Fruit fly (Drosophila melanogaster) whole organism, embryonic: ENCODE measurements around the gene Pex3.

Source experiments
- C15 ChIP-seq: fragments of 200-800 bp; sonication (Bioruptor generic); IDR thresholded peaks from 3 replicates; pipeline ENCODE4 v1.3.6; 2022; ENCODE audit warnings: missing biosample characterization, missing genetic modification characterization
- CG10366 ChIP-seq: fragments of 200-800 bp; sonication (Bioruptor generic); IDR thresholded peaks from 2 replicates; pipeline ENCODE4 v1.3.6; 2022; ENCODE audit warnings: missing biosample characterization, missing genetic modification characterization
- CG10979 ChIP-seq: fragments of 200-800 bp; sonication (Bioruptor generic); optimal IDR thresholded peaks from 2 replicates; lab custom pipeline; 2018; ENCODE audit warnings: missing biosample characterization, mild to moderate bottlenecking, missing genetic modification characterization, moderate library complexity
- CG11504 ChIP-seq: fragments of 200-800 bp; sonication (Bioruptor generic); optimal IDR thresholded peaks from 3 replicates; lab custom pipeline; 2019; ENCODE audit warnings: missing biosample characterization, mild to moderate bottlenecking, missing genetic modification characterization, moderate library complexity
- CG12659 ChIP-seq: fragments of 200-800 bp; sonication (Bioruptor generic); optimal IDR thresholded peaks from 3 replicates; lab custom pipeline; 2017; ENCODE audit warnings: mild to moderate bottlenecking, missing biosample characterization, missing genetic modification reagents, missing genetic modification characterization
- CG13775 ChIP-seq: fragments of 200-800 bp; sonication (Bioruptor generic); optimal IDR thresholded peaks from 3 replicates; lab custom pipeline; 2017; ENCODE audit warnings: missing biosample characterization, mild to moderate bottlenecking, missing genetic modification characterization
- CG16813 ChIP-seq: fragments of 200-800 bp; sonication (Bioruptor generic); IDR thresholded peaks from 3 replicates; pipeline ENCODE4 v1.3.6; 2022; ENCODE audit warnings: missing biosample characterization, missing genetic modification characterization; ENCODE audit not compliant: partially characterized antibody
- CG17328 ChIP-seq: fragments of 200-800 bp; sonication (Bioruptor generic); IDR thresholded peaks from 2 replicates; pipeline ENCODE4 v1.3.6; 2022; ENCODE audit warnings: missing biosample characterization, missing genetic modification characterization
- CG17361 ChIP-seq: fragments of 200-800 bp; sonication (Bioruptor generic); IDR thresholded peaks from 3 replicates; pipeline ENCODE4 v1.3.6; 2022; ENCODE audit warnings: missing biosample characterization, missing genetic modification characterization
- CG17385 ChIP-seq: fragments of 200-800 bp; sonication (Bioruptor generic); optimal IDR thresholded peaks from 3 replicates; lab custom pipeline; 2018; ENCODE audit warnings: missing biosample characterization, mild to moderate bottlenecking, missing genetic modification characterization
- CG18619 ChIP-seq: fragments of 200-800 bp; sonication (Bioruptor generic); optimal IDR thresholded peaks from 3 replicates; lab custom pipeline; 2017; ENCODE audit warnings: missing biosample characterization, mild to moderate bottlenecking, missing genetic modification characterization
- CG18764 ChIP-seq: fragments of 200-800 bp; sonication (Bioruptor generic); optimal IDR thresholded peaks from 3 replicates; lab custom pipeline; 2016; ENCODE audit warnings: missing biosample characterization, missing genetic modification characterization
- CG2116 ChIP-seq: fragments of 200-800 bp; sonication (Bioruptor generic); optimal IDR thresholded peaks from 3 replicates; lab custom pipeline; 2018; ENCODE audit warnings: missing biosample characterization, mild to moderate bottlenecking, missing genetic modification characterization
- CG32532 ChIP-seq: fragments of 200-800 bp; sonication (Bioruptor generic); IDR thresholded peaks from 2 replicates; pipeline ENCODE4 v1.3.6; 2022; ENCODE audit warnings: missing biosample characterization, missing genetic modification characterization
- CG3281 ChIP-seq: fragments of 200-800 bp; sonication (Bioruptor generic); optimal IDR thresholded peaks from 3 replicates; lab custom pipeline; 2017; ENCODE audit warnings: missing biosample characterization, mild to moderate bottlenecking, missing genetic modification characterization
- CG4820 ChIP-seq: fragments of 200-800 bp; sonication (Bioruptor generic); optimal IDR thresholded peaks from 3 replicates; lab custom pipeline; 2016; ENCODE audit warnings: missing biosample characterization, missing genetic modification characterization
- CG6175 ChIP-seq: fragments of 200-800 bp; sonication (Bioruptor generic); IDR thresholded peaks from 3 replicates; pipeline ENCODE4 v1.3.6; 2022; ENCODE audit warnings: missing biosample characterization, missing genetic modification characterization
- CG7271 ChIP-seq: fragments of 200-800 bp; sonication (Bioruptor generic); optimal IDR thresholded peaks from 2 replicates; lab custom pipeline; 2018; ENCODE audit warnings: missing biosample characterization, mild to moderate bottlenecking, missing genetic modification characterization, moderate library complexity
- CG7745 ChIP-seq: fragments of 200-800 bp; sonication (Bioruptor generic); optimal IDR thresholded peaks from 2 replicates; lab custom pipeline; 2018; ENCODE audit warnings: missing biosample characterization, mild to moderate bottlenecking, missing genetic modification characterization, moderate library complexity
- CG8388 ChIP-seq: fragments of 200-800 bp; sonication (Bioruptor generic); optimal IDR thresholded peaks from 2 replicates; lab custom pipeline; 2019; ENCODE audit warnings: missing biosample characterization, mild to moderate bottlenecking, missing genetic modification characterization, moderate library complexity
- CG9609 ChIP-seq: fragments of 200-800 bp; sonication (Bioruptor generic); optimal IDR thresholded peaks from 3 replicates; lab custom pipeline; 2016; ENCODE audit warnings: missing biosample characterization, missing genetic modification characterization
- CG9817 ChIP-seq: fragments of 200-800 bp; sonication (Bioruptor generic); optimal IDR thresholded peaks from 2 replicates; lab custom pipeline; 2018; ENCODE audit warnings: missing biosample characterization, mild to moderate bottlenecking, missing genetic modification characterization, moderate library complexity
- Camta ChIP-seq: fragments of 200-800 bp; sonication (Bioruptor generic); optimal IDR thresholded peaks from 2 replicates; lab custom pipeline; 2016; ENCODE audit warnings: missing biosample characterization, missing genetic modification characterization
- D ChIP-seq, 2 experiments: fragments of 200-800 bp in 1 of 2; fragments of >200 bp in 1 of 2; sonication (Bioruptor generic) in 1 of 2; optimal IDR thresholded peaks; 2 replicates in 1 of 2; 3 replicates in 1 of 2; lab custom pipeline; 2017; ENCODE audit warnings: mild to moderate bottlenecking in 1 of 2, missing biosample characterization in 1 of 2, missing genetic modification characterization in 1 of 2, missing genetic modification reagents in 1 of 2
- Dfd ChIP-seq, 2 experiments: fragments of >200 bp; optimal IDR thresholded peaks; 2 replicates each; lab custom pipeline; 2017; ENCODE audit warnings: missing biosample characterization in 2 of 2, missing genetic modification characterization in 2 of 2
- Dp ChIP-seq: fragments of 200-800 bp; sonication (Bioruptor generic); optimal IDR thresholded peaks from 2 replicates; lab custom pipeline; 2018; ENCODE audit warnings: missing biosample characterization, mild to moderate bottlenecking, missing genetic modification characterization, moderate library complexity
- H15 ChIP-seq: fragments of 200-800 bp; sonication (Bioruptor generic); IDR thresholded peaks from 3 replicates; pipeline ENCODE4 v1.3.6; 2022; ENCODE audit warnings: missing biosample characterization, missing genetic modification characterization
- HLH54F ChIP-seq: fragments of 200-800 bp; sonication (Bioruptor generic); optimal IDR thresholded peaks from 3 replicates; lab custom pipeline; 2016; ENCODE audit warnings: missing biosample characterization, missing genetic modification characterization
- HLHmδ ChIP-seq: fragments of 200-800 bp; sonication (Bioruptor generic); optimal IDR thresholded peaks from 2 replicates; lab custom pipeline; 2018; ENCODE audit warnings: missing biosample characterization, mild to moderate bottlenecking, missing genetic modification characterization, moderate library complexity
- Med ChIP-seq: fragments of 200-800 bp; sonication (Bioruptor generic); peaks from one replicate; lab custom pipeline; 2016; ENCODE audit warnings: missing biosample characterization, missing genetic modification characterization, mild to moderate bottlenecking, inconsistent platforms, moderate library complexity
- NfI ChIP-seq: fragments of 200-800 bp; sonication (Bioruptor generic); optimal IDR thresholded peaks from 3 replicates; lab custom pipeline; 2018; ENCODE audit warnings: missing biosample characterization, mild to moderate bottlenecking, missing genetic modification characterization, moderate library complexity
- Sox100B ChIP-seq: fragments of 200-800 bp; sonication (Bioruptor generic); optimal IDR thresholded peaks from 3 replicates; lab custom pipeline; 2018; ENCODE audit warnings: missing biosample characterization, mild to moderate bottlenecking, missing genetic modification characterization
- chif ChIP-seq, 2 experiments: fragments of 200-800 bp; sonication (Bioruptor generic); optimal IDR thresholded peaks; 3 replicates each; lab custom pipeline; 2016; ENCODE audit warnings: missing biosample characterization in 2 of 2, missing genetic modification characterization in 2 of 2
- da ChIP-seq: fragments of 200-800 bp; sonication (Bioruptor generic); optimal IDR thresholded peaks from 2 replicates; lab custom pipeline; 2016; ENCODE audit warnings: missing biosample characterization, missing genetic modification characterization
- dpn ChIP-seq, 2 experiments: fragments of 200-800 bp; sonication (Bioruptor generic); optimal IDR thresholded peaks; 3 replicates each; lab custom pipeline; 2016; ENCODE audit warnings: missing biosample characterization in 2 of 2, missing genetic modification characterization in 2 of 2
- fd102C ChIP-seq: fragments of 200-800 bp; sonication (Bioruptor generic); optimal IDR thresholded peaks from 2 replicates; lab custom pipeline; 2018; ENCODE audit warnings: missing biosample characterization, mild to moderate bottlenecking, missing genetic modification characterization, moderate library complexity
- fd64A ChIP-seq: fragments of 200-800 bp; sonication (Bioruptor generic); optimal IDR thresholded peaks from 3 replicates; lab custom pipeline; 2018; ENCODE audit warnings: missing biosample characterization, mild to moderate bottlenecking, missing genetic modification characterization
- grau ChIP-seq: fragments of 200-800 bp; optimal IDR thresholded peaks from 3 replicates; lab custom pipeline; 2019; ENCODE audit warnings: missing biosample characterization, mild to moderate bottlenecking, missing genetic modification characterization, moderate library complexity
- hbn ChIP-seq: fragments of 200-800 bp; sonication (Bioruptor generic); IDR thresholded peaks from 2 replicates; pipeline ENCODE4 v1.3.6; 2022; ENCODE audit warnings: missing biosample characterization, missing genetic modification characterization; ENCODE audit not compliant: partially characterized antibody
- maf-S ChIP-seq: fragments of 200-800 bp; sonication (Bioruptor generic); optimal IDR thresholded peaks from 2 replicates; lab custom pipeline; 2016; ENCODE audit warnings: missing biosample characterization, missing genetic modification characterization
- oc ChIP-seq: fragments of 200-800 bp; sonication (Bioruptor generic); optimal IDR thresholded peaks from 2 replicates; lab custom pipeline; 2018; ENCODE audit warnings: missing biosample characterization, mild to moderate bottlenecking, missing genetic modification characterization, moderate library complexity
- otp ChIP-seq: fragments of 200-800 bp; sonication (Bioruptor generic); IDR thresholded peaks from 3 replicates; pipeline ENCODE4, ENCODE4 v1.3.6; 2022; ENCODE audit warnings: missing biosample characterization, missing genetic modification characterization
- prd ChIP-seq, 3 experiments: fragments of >200 bp in 2 of 3; fragments of 200-800 bp in 1 of 3; sonication (Bioruptor generic) in 1 of 3; optimal IDR thresholded peaks in 2 of 3; IDR thresholded peaks in 1 of 3; 2 replicates in 2 of 3; 3 replicates in 1 of 3; pipeline versions ENCODE4 v1.3.6 to Lab custom; 2017 to 2022; ENCODE audit warnings: missing biosample characterization in 1 of 3, missing genetic modification characterization in 1 of 3
- sug ChIP-seq: fragments of 200-800 bp; optimal IDR thresholded peaks from 2 replicates; lab custom pipeline; 2019; ENCODE audit warnings: missing biosample characterization, mild to moderate bottlenecking, missing genetic modification characterization, moderate library complexity
- wdn ChIP-seq: fragments of 200-800 bp; sonication (Bioruptor generic); IDR thresholded peaks from 2 replicates; pipeline ENCODE4 v1.3.6; 2022; ENCODE audit warnings: missing biosample characterization, missing genetic modification characterization
- wek ChIP-seq: fragments of 200-800 bp; sonication (Bioruptor generic); optimal IDR thresholded peaks from 3 replicates; lab custom pipeline; 2018; ENCODE audit warnings: missing biosample characterization, mild to moderate bottlenecking, missing genetic modification characterization, moderate library complexity
- zf30C ChIP-seq: fragments of 200-800 bp; sonication (Bioruptor generic); optimal IDR thresholded peaks from 3 replicates; lab custom pipeline; 2018; ENCODE audit warnings: missing biosample characterization, mild to moderate bottlenecking, missing genetic modification characterization

Gene Pex3

dm6 chr3L:15158330-15159114, 14.4 kb downstream of the Pex3 start, which contains the start of the genes Msh6 and Prp31 (continued):
- TF ChIP-seq CG8388 (GFP tag; lab: Kevin White, UChicago) (peak; percentile 38), zf30C (GFP tag; lab: Kevin White, UChicago) (no peak), CG7271 (tag; lab: Kevin White, UChicago) (no peak), CG3281 (GFP tag; lab: Kevin White, UChicago) (peak; percentile 57), prd (optimal IDR thresholded peaks at IDR 0.05; lab: Kevin White, UChicago) (no peak), prd (GFP tag; IDR thresholded peaks at IDR 0.05; lab: Robert Waterston, UW) (peak; percentile 70), sug (tag; lab: Kevin White, UChicago) (peak; percentile 75), otp (GFP tag; lab: Robert Waterston, UW) (no peak), CG9817 (peak; percentile 64), Camta (GFP tag; lab: Kevin White, UChicago) (peak; percentile 75), chif (GFP tag; optimal IDR thresholded peaks at IDR 0.05; lab: Kevin White, UChicago) (peak; percentile 5 to 75), CG6175 (GFP tag; lab: Robert Waterston, UW) (no peak), grau (tag; lab: Kevin White, UChicago) (peak; percentile 82), D (optimal IDR thresholded peaks at IDR 0.05; lab: Kevin White, UChicago) (no peak), D (GFP tag; optimal IDR thresholded peaks at IDR 0.05; lab: Kevin White, UChicago) (peak; percentile 9), wek (GFP tag; lab: Kevin White, UChicago) (peak; percentile 86), CG18619 (peak; percentile 70), CG11504 (tag; lab: Kevin White, UChicago) (no peak), H15 (GFP tag; lab: Robert Waterston, UW) (peak; percentile 27; the same call in 1 of the 3 replicates), maf-S (GFP tag; lab: Kevin White, UChicago) (no peak), CG12659 (GFP tag; lab: Kevin White, UChicago) (peak; percentile 76), CG17328 (GFP tag; lab: Robert Waterston, UW) (peak; percentile 56), CG32532 (peak; percentile 54), Dfd (GFP tag; optimal IDR thresholded peaks at IDR 0.05; lab: Kevin White, UChicago) (no peak), dpn (GFP tag; optimal IDR thresholded peaks at IDR 0.05; lab: Kevin White, UChicago) (peak; percentile 71 to 78), CG16813 (GFP tag; lab: Robert Waterston, UW) (no peak; the same call in 2 of the 3 replicates), hbn (GFP tag; lab: Robert Waterston, UW) (no peak), HLHmδ (GFP tag; lab: Kevin White, UChicago) (no peak), CG17385 (GFP tag; lab: Kevin White, UChicago) (peak; percentile 59), fd102C (GFP tag; lab: Kevin White, UChicago) (no peak), fd64A (GFP tag; lab: Kevin White, UChicago) (no peak), oc (tag; lab: Kevin White, UChicago) (no peak), CG13775 (GFP tag; lab: Kevin White, UChicago) (peak; percentile 82), HLH54F (GFP tag; lab: Kevin White, UChicago) (peak; percentile 69), CG10979 (tag; lab: Kevin White, UChicago) (peak; percentile 59), CG17361 (GFP tag; lab: Robert Waterston, UW) (peak; percentile 82), wdn (no peak), Dp (peak; percentile 51), Med (GFP tag; lab: Kevin White, UChicago) (peak; percentile 53), CG18764 (GFP tag; lab: Kevin White, UChicago) (peak; percentile 57), CG4820 (GFP tag; lab: Kevin White, UChicago) (peak; percentile 70), CG2116 (GFP tag; lab: Kevin White, UChicago) (peak; percentile 43), C15 (GFP tag; lab: Robert Waterston, UW) (0 out of 3 replicates have a peak, but pooled peaks have one; percentile 46), da (GFP tag; lab: Kevin White, UChicago) (no peak), CG10366 (peak; percentile 64), CG7745 (tag; lab: Kevin White, UChicago) (no peak), CG9609 (GFP tag; lab: Kevin White, UChicago) (peak; percentile 72), Sox100B (GFP tag; lab: Kevin White, UChicago) (peak; percentile 69), NfI (GFP tag; lab: Kevin White, UChicago) (peak; percentile 68)
